Worm (Caenorhabditis elegans): Measurements from ENCODE around the gene ZK930.7.

DNA sequence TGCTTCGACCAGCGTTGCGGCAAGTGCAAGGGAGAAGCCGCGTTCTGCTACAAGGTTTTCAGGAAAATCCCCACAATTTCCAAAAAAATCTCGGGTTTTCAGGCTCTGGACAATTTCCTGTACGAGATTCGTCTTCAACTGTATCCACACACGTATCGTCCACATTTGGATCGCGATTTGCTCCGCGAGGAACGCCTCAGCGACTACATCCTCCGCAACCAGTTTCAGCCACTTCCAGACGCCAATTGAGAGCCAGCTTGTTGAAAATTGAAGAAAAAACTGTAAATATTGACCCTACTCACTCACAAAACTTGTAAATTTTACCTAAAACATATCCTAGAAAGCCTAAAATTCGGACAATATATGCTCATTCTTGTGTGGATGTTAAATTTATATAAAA is 50.4 kb downstream of the ZK930.7 start:
- TF ChIP-seq ceh-82 (tag; optimal IDR thresholded peaks at IDR 0.05) = no peak
- TF ChIP-seq duxl-1 (tag; optimal IDR thresholded peaks at IDR 0.05; ENCODE audit: poor library complexity) = no peak

All from whole organism, L4 larva.